Worm (Caenorhabditis elegans) whole organism, L1 larva: ENCODE results near the gene srg-42.

Experiments
- alr-1 ChIP-seq: fragments of 200-800 bp; sonication (Bioruptor generic); optimal IDR thresholded peaks from 2 replicates; lab custom pipeline; 2018; ENCODE audit warnings: borderline replicate concordance, mild to moderate bottlenecking, missing genetic modification characterization, missing compliant biosample characterization
- aly-2 ChIP-seq: fragments of 150-350 bp; optimal IDR thresholded peaks from 2 replicates; lab custom pipeline; 2014; ENCODE audit warnings: missing biosample characterization, missing genetic modification characterization
- ceh-82 ChIP-seq, 3 experiments: fragments of 150-350 bp in 1 of 3; sonication (generic microtip) in 2 of 3; optimal IDR thresholded peaks; 2 replicates each; lab custom pipeline; 2014 to 2017; ENCODE audit warnings: missing biosample characterization in 3 of 3, missing genetic modification characterization in 3 of 3
- isw-1 ChIP-seq: fragments of 200-800 bp; sonication (Bioruptor generic); IDR thresholded peaks from 2 replicates; pipeline ENCODE4 v1.3.6; 2022; ENCODE audit warnings: missing genetic modification characterization, missing compliant biosample characterization
- lin-13 ChIP-seq: fragments of 150-350 bp; optimal IDR thresholded peaks from 2 replicates; lab custom pipeline; 2014; ENCODE audit warnings: missing biosample characterization, missing genetic modification reagents, missing genetic modification characterization
- mdl-1 ChIP-seq, 2 experiments: fragments of 150-350 bp; optimal IDR thresholded peaks; 2 replicates each; lab custom pipeline; 2014 to 2017; ENCODE audit warnings: missing biosample characterization in 2 of 2, missing genetic modification characterization in 2 of 2, inconsistent platforms in 1 of 2
- mep-1 ChIP-seq: fragments of 150-350 bp; optimal IDR thresholded peaks from 2 replicates; lab custom pipeline; 2014; ENCODE audit warnings: missing biosample characterization, missing genetic modification characterization
- nhr-237 ChIP-seq: fragments of 150-350 bp; optimal IDR thresholded peaks from 2 replicates; lab custom pipeline; 2014; ENCODE audit warnings: missing biosample characterization, missing genetic modification characterization
- pqm-1 ChIP-seq: sonication (generic microtip); optimal IDR thresholded peaks from 3 replicates; lab custom pipeline; 2017; ENCODE audit warnings: missing biosample characterization, missing genetic modification characterization
- snpc-4 ChIP-seq: fragments of 150-350 bp; optimal IDR thresholded peaks from 2 replicates; lab custom pipeline; 2014; ENCODE audit warnings: missing biosample characterization, missing genetic modification characterization
- unc-62 ChIP-seq: fragments of 150-350 bp; optimal IDR thresholded peaks from 2 replicates; lab custom pipeline; 2014; ENCODE audit warnings: missing biosample characterization, missing genetic modification reagents, missing genetic modification characterization

DNA sequence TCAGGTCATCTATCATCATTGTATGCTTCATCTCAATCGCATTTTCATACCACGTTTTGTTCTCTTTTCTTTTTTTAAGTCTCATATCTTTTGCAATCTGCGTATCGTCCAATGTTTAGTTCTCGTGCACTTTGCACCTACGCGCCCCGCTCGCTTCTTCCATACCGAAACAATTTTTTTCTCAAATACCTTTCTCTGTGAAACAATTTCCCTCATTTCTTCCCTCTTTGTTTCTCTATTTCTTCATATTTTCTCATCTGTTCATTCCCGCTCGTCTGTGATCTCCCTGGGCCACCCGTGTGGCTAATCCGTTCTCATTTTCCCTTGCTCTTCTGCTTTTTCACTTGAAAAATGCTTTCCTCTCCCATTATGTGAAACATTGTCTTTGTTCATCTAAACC lies 17.5 kb downstream of the srg-42 start:
- TF ChIP-seq ceh-82 (tag; optimal IDR thresholded peaks at IDR 0.05; lab: Kevin White, UChicago) (no peak), mdl-1 (tag; optimal IDR thresholded peaks at IDR 0.05; lab: Kevin White, UChicago) (peak in 1 of 2 experiments; percentile 15), isw-1 (GFP tag; lab: Robert Waterston, UW) (no peak), nhr-237 (tag; lab: Kevin White, UChicago) (no peak), mep-1 (tag; lab: Kevin White, UChicago) (peak; percentile 25), aly-2 (tag; lab: Kevin White, UChicago) (no peak), alr-1 (tag; lab: Kevin White, UChicago) (no peak), snpc-4 (tag; lab: Kevin White, UChicago) (no peak), lin-13 (GFP tag; lab: Kevin White, UChicago) (no peak), unc-62 (GFP tag; lab: Kevin White, UChicago) (no peak), pqm-1 (tag; lab: Kevin White, UChicago) (no peak)
